Fruit fly (Drosophila melanogaster): ENCODE measurements around the gene O-fut2.

O-fut2 gene

dm6 chrX:1470562-1470961 lies 4.8 kb upstream of the O-fut2 start, which contains the start of gene pck (continued):
- TF ChIP-seq lov (optimal IDR thresholded peaks at IDR 0.05) (no peak), lov (GFP tag; IDR thresholded peaks at IDR 0.05) (peak; percentile 75; the same call in 1 of the 3 replicates), jigr1 (GFP tag; IDR thresholded peaks at IDR 0.05) (no peak), CG31388 (GFP tag; optimal IDR thresholded peaks at IDR 0.05) (peak; percentile 23), CG10543 (GFP tag; optimal IDR thresholded peaks at IDR 0.05) (peak; percentile 8), CG7745 (tag; optimal IDR thresholded peaks at IDR 0.05) (no peak), Deaf1 (tag; optimal IDR thresholded peaks at IDR 0.05) (peak; percentile 18), inv (GFP tag; IDR thresholded peaks at IDR 0.05; ENCODE audit: partially characterized antibody) (0 out of 2 replicates have a peak, but pooled peaks have one; percentile 25), p53 (GFP tag; optimal IDR thresholded peaks at IDR 0.05) (no peak), CG11504 (tag; optimal IDR thresholded peaks at IDR 0.05) (no peak), Fer1 (GFP tag; optimal IDR thresholded peaks at IDR 0.05) (peak; percentile 51), CG6854 (GFP tag; optimal IDR thresholded peaks at IDR 0.05) (no peak), ci (GFP tag; IDR thresholded peaks at IDR 0.05) (peak; percentile 86), CG1602 (GFP tag; optimal IDR thresholded peaks at IDR 0.05) (peak; percentile 59), maf-S (GFP tag; optimal IDR thresholded peaks at IDR 0.05) (peak; percentile 72), wdn (GFP tag; IDR thresholded peaks at IDR 0.05) (no peak), CG16779 (GFP tag; IDR thresholded peaks at IDR 0.05) (no peak), Sox100B (GFP tag; optimal IDR thresholded peaks at IDR 0.05) (no peak), CG15011 (GFP tag; optimal IDR thresholded peaks at IDR 0.05) (no peak), Jarid2 (GFP tag; optimal IDR thresholded peaks at IDR 0.05) (no peak), CG8281 (tag; optimal IDR thresholded peaks at IDR 0.05) (no peak), mld (GFP tag; IDR thresholded peaks at IDR 0.05; ENCODE audit: partially characterized antibody) (no peak), sens-2 (GFP tag; IDR thresholded peaks at IDR 0.05) (no peak), Hand (GFP tag; optimal IDR thresholded peaks at IDR 0.05) (no peak), CG11723 (GFP tag; optimal IDR thresholded peaks at IDR 0.05) (no peak), Oli (tag; optimal IDR thresholded peaks at IDR 0.05) (no peak), CG10431 (GFP tag; optimal IDR thresholded peaks at IDR 0.05) (no peak), CG17186 (GFP tag; optimal IDR thresholded peaks at IDR 0.05) (peak; percentile 78), CG5953 (GFP tag; IDR thresholded peaks at IDR 0.05) (peak; percentile 54; the same call in 1 of the 2 replicates), jing (GFP tag; optimal IDR thresholded peaks at IDR 0.05) (no peak), croc (GFP tag; conservative IDR thresholded peaks at IDR 0.05) (no peak), CG12104 (GFP tag; optimal IDR thresholded peaks at IDR 0.05) (no peak), sens (GFP tag) (peak; percentile 97), ash1 (GFP tag; optimal IDR thresholded peaks at IDR 0.05) (no peak), D (optimal IDR thresholded peaks at IDR 0.05) (no peak), D (GFP tag; optimal IDR thresholded peaks at IDR 0.05) (no peak), CG31441 (GFP tag; IDR thresholded peaks at IDR 0.05) (peak; percentile 51; the same call in 1 of the 2 replicates), NK7.1 (GFP tag; optimal IDR thresholded peaks at IDR 0.05) (no peak), E2f1 (GFP tag; IDR thresholded peaks at IDR 0.05) (peak; percentile 70), esg (GFP tag; conservative IDR thresholded peaks at IDR 0.05) (no peak), chn (GFP tag; optimal IDR thresholded peaks at IDR 0.05) (peak; percentile 83), CG9876 (GFP tag; optimal IDR thresholded peaks at IDR 0.05) (no peak), Xrp1 (GFP tag; IDR thresholded peaks at IDR 0.05) (peak; percentile 82), gem (tag; optimal IDR thresholded peaks at IDR 0.05) (no peak), tna (GFP tag; IDR thresholded peaks at IDR 0.05; ENCODE audit: partially characterized antibody) (no peak), TFAM (GFP tag; optimal IDR thresholded peaks at IDR 0.05) (no peak), insv (GFP tag; optimal IDR thresholded peaks at IDR 0.05) (no peak), lmd (GFP tag; IDR thresholded peaks at IDR 0.05) (peak; percentile 44; the same call in 1 of the 2 replicates), unc-4 (GFP tag; IDR thresholded peaks at IDR 0.05; ENCODE audit: partially characterized antibody) (peak; percentile 60), CG30431 (GFP tag; optimal IDR thresholded peaks at IDR 0.05) (peak; percentile 6), CG3163 (GFP tag; optimal IDR thresholded peaks at IDR 0.05) (peak; percentile 24), en (GFP tag; optimal IDR thresholded peaks at IDR 0.05) (peak; percentile 7)
